Fruit fly (Drosophila melanogaster) whole organism, adult: ENCODE results near the gene jim.

Source experiments
- CG11617 ChIP-seq: fragments of 200-800 bp; sonication (Bioruptor generic); optimal IDR thresholded peaks from 2 replicates; lab custom pipeline; 2017; ENCODE audit warnings: mild to moderate bottlenecking, missing biosample characterization, missing genetic modification reagents, missing genetic modification characterization
- CG7045 ChIP-seq: fragments of 200-800 bp; sonication (Bioruptor generic); optimal IDR thresholded peaks from 2 replicates; lab custom pipeline; 2017; ENCODE audit warnings: missing biosample characterization, mild to moderate bottlenecking, missing genetic modification characterization
- Clk ChIP-seq: fragments of 200-800 bp; sonication (Bioruptor generic); optimal IDR thresholded peaks from 2 replicates; lab custom pipeline; 2017; ENCODE audit warnings: missing biosample characterization, missing genetic modification characterization
- cic ChIP-seq: fragments of 200-800 bp; sonication (Bioruptor generic); optimal IDR thresholded peaks from 2 replicates; lab custom pipeline; 2017; ENCODE audit warnings: missing biosample characterization, mild to moderate bottlenecking, missing genetic modification characterization, moderate library complexity
- cnc ChIP-seq, 2 experiments: fragments of >200 bp; optimal IDR thresholded peaks; 2 replicates each; lab custom pipeline; 2017
- ovo ChIP-seq: fragments of 200-800 bp; sonication (Bioruptor generic); optimal IDR thresholded peaks from 2 replicates; lab custom pipeline; 2016; ENCODE audit warnings: missing biosample characterization, missing genetic modification characterization

- TF ChIP-seq CG11617 (GFP tag; lab: Kevin White, UChicago), result no peak
- TF ChIP-seq cnc (optimal IDR thresholded peaks at IDR 0.05; lab: Kevin White, UChicago), result no peak
- no peak for TF ChIP-seq cic (GFP tag; lab: Kevin White, UChicago)
- TF ChIP-seq CG7045 (GFP tag; lab: Kevin White, UChicago), result no peak
- TF ChIP-seq ovo, result no peak
- no peak for TF ChIP-seq Clk
Observed at dm6 chr3L:22870378-22870777, 35.4 kb upstream of the jim start.
